Fruit fly (Drosophila melanogaster): ENCODE results near the gene Cox10.

- TF ChIP-seq Meics (GFP tag; optimal IDR thresholded peaks at IDR 0.05) (no peak), CG11560 (tag; IDR thresholded peaks at IDR 0.05) (no peak)
Observed at dm6 chr2L:10364229-10364628, 33.0 kb downstream of the Cox10 start, which contains the start of gene lft.

Data from whole organism, embryonic.